Worm (Caenorhabditis elegans) whole organism, mixed stage, embryonic: ENCODE data around the gene Y69H2.1.
A peak's percentile ranks its signal among the peaks of the same experiment; 100 is the strongest.

ENCODE experiments used
- drap-1 ChIP-seq: fragments of 200-800 bp; sonication (Bioruptor generic); optimal IDR thresholded peaks from 3 replicates; lab custom pipeline; 2018; ENCODE audit warnings: mild to moderate bottlenecking, missing genetic modification characterization, missing compliant biosample characterization
- elt-3 ChIP-seq: fragments of 150-350 bp; optimal IDR thresholded peaks from 2 replicates; lab custom pipeline; 2014; ENCODE audit warnings: missing biosample characterization, missing genetic modification characterization
- lin-32 ChIP-seq: fragments of 200-800 bp; sonication (Bioruptor generic); optimal IDR thresholded peaks from 2 replicates; lab custom pipeline; 2018; ENCODE audit warnings: mild to moderate bottlenecking, missing genetic modification characterization, missing compliant biosample characterization
- lsy-2 ChIP-seq: fragments of 150-350 bp; optimal IDR thresholded peaks from 2 replicates; lab custom pipeline; 2014; ENCODE audit warnings: missing biosample characterization, missing genetic modification characterization
- mab-5 ChIP-seq: fragments of 150-350 bp; optimal IDR thresholded peaks from 2 replicates; lab custom pipeline; 2014; ENCODE audit warnings: missing biosample characterization, missing genetic modification characterization
- sptf-1 ChIP-seq: sonication (generic microtip); optimal IDR thresholded peaks from 2 replicates; lab custom pipeline; 2017; ENCODE audit warnings: mild to moderate bottlenecking, missing genetic modification characterization, moderate library complexity, missing compliant biosample characterization

The Y69H2.1 gene

DNA sequence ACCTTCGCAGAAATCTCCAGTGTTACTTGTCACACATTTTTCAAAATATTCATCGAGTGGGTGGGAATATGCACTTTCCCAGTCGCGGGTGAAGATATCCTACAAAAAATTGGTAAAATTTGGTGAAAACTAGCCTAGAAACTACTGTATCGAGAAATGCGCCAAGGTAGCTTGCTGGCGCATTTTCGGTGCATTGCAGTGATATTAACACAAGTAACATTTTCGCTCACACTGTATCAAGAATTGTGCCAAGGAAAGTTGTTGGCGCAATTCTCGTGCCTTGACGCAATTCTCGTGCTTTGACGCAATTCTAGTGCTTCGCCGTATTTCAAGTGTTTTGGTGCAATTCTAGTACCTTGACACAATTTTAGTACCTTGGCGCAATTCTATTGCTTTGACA is 49.2 kb downstream of the Y69H2.1 start:
- TF ChIP-seq mab-5 (tag; lab: Kevin White, UChicago) (no peak), lsy-2 (tag; lab: Kevin White, UChicago) (peak; percentile 16), drap-1 (GFP tag; lab: Kevin White, UChicago) (peak; percentile 77)

DNA sequence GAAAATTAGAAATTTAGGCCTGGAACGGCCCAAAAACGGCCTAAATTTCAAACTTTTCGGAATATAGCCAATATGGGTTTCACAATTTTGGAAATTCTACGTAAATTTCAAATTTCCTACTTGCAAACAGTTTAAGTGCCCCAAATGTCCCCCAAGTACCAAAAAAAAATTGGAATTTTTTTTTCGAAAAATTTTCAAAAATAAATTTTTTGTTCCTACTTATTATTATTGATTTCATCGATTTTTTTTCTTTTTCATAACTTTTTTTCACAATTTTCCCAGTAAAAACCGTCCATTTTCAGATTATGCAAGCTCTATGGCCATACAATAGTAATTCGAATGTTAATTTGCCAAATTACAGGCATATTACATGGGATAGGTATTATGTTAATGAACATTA is 50.8 kb downstream of the Y69H2.1 start, which contains the start of gene Y51A2D.21:
Y51A2D.21 (plus strand) TSS at position 301 of the 400 bp plus-strand sequence.
- TF ChIP-seq sptf-1 (tag; lab: Kevin White, UChicago), result no peak
- no peak for TF ChIP-seq drap-1 (GFP tag; lab: Kevin White, UChicago)
- TF ChIP-seq lin-32, result no peak
- TF ChIP-seq elt-3 (tag; lab: Kevin White, UChicago), result no peak
